Worm (Caenorhabditis elegans) whole organism, midembryonic: ENCODE measurements around the gene T10H4.13.

Experiments used
- T22C8.4 ChIP-seq: fragments of 200-800 bp; sonication (Bioruptor generic); IDR thresholded peaks from 2 replicates; pipeline ENCODE4 v1.3.6; 2022; ENCODE audit warnings: missing genetic modification characterization, missing compliant biosample characterization
- cog-1 ChIP-seq: sonication (generic microtip); optimal IDR thresholded peaks from 2 replicates; lab custom pipeline; 2016; ENCODE audit warnings: missing genetic modification characterization, missing compliant biosample characterization
- flt-1 ChIP-seq: fragments of 200-800 bp; sonication (Bioruptor generic); IDR thresholded peaks from 2 replicates; pipeline ENCODE4 v1.3.6; 2022; ENCODE audit warnings: missing genetic modification characterization, missing compliant biosample characterization
- klf-2 ChIP-seq: fragments of 200-800 bp; sonication (Bioruptor generic); conservative IDR thresholded peaks from 2 replicates; pipeline ENCODE4 v1.3.6; 2022; ENCODE audit warnings: missing genetic modification reagents, missing genetic modification characterization, missing compliant biosample characterization
- med-1 ChIP-seq: sonication (generic microtip); optimal IDR thresholded peaks from 2 replicates; lab custom pipeline; 2017; ENCODE audit warnings: missing genetic modification characterization, mild to moderate bottlenecking, missing compliant biosample characterization, antibody characterized with exemption, missing genetic modification reagents; ENCODE audit not compliant: insufficient read depth
- ref-1 ChIP-seq: fragments of 200-800 bp; sonication (Bioruptor generic); conservative IDR thresholded peaks from 2 replicates; pipeline ENCODE4 v1.3.6; 2022; ENCODE audit warnings: missing genetic modification reagents, missing genetic modification characterization, missing compliant biosample characterization
- tab-1 ChIP-seq: fragments of 200-800 bp; sonication (Bioruptor generic); IDR thresholded peaks from 2 replicates; pipeline ENCODE4 v1.3.6; 2022; ENCODE audit warnings: missing genetic modification characterization, missing compliant biosample characterization
- ztf-23 ChIP-seq: fragments of 200-800 bp; sonication (Bioruptor generic); IDR thresholded peaks from 2 replicates; pipeline ENCODE4 v1.3.6; 2022; ENCODE audit warnings: missing genetic modification reagents, missing genetic modification characterization, missing compliant biosample characterization
- ztf-29 ChIP-seq: fragments of 200-800 bp; sonication (Bioruptor generic); IDR thresholded peaks from 2 replicates; pipeline ENCODE4 v1.3.6; 2022; ENCODE audit warnings: missing genetic modification reagents, missing genetic modification characterization, missing compliant biosample characterization

T10H4.13 gene

DNA sequence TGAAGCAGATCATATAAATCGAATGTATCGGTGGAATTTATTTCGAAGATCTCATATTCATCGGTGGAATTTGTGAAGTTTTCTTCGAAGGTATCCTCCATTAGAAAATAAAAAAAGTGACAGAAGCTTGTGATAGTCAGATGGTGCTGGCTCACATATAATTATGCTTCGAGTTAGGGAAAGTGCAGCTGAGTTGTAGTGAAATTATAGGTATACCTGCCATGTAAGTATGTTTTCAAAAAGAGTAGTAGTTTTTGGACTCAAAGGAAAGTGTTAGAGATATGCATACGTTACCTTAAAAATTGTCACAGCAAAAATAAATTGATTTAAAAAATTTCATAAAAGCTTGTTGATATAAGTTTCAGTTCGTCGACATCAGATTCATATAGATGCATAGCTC lies 27.1 kb downstream of the T10H4.13 start, which contains the start of gene srw-11:
Gene srw-11, minus strand, starts transcription at position 101 of the 400 bp plus-strand sequence.
- TF ChIP-seq tab-1 (GFP tag; lab: Robert Waterston, UW) (no peak), cog-1 (tag; lab: Kevin White, UChicago) (no peak), ztf-23 (GFP tag; lab: Robert Waterston, UW) (no peak), ref-1 (GFP tag; lab: Robert Waterston, UW) (no peak), T22C8.4 (GFP tag; lab: Robert Waterston, UW) (no peak), klf-2 (GFP tag; lab: Robert Waterston, UW) (no peak), flt-1 (no peak), ztf-29 (no peak), med-1 (no peak)

- TF ChIP-seq flt-1 (no peak), T22C8.4 (GFP tag; lab: Robert Waterston, UW) (no peak), ref-1 (GFP tag; lab: Robert Waterston, UW) (no peak), klf-2 (GFP tag; lab: Robert Waterston, UW) (no peak), ztf-23 (GFP tag; lab: Robert Waterston, UW) (no peak), cog-1 (tag; lab: Kevin White, UChicago) (no peak), tab-1 (GFP tag; lab: Robert Waterston, UW) (no peak), ztf-29 (no peak), med-1 (no peak)
Observed at ce11 chrV:15238552-15238951, 28.8 kb downstream of the T10H4.13 start, which contains the start of gene srw-12. srw-12 (minus strand) TSS chrV:15238652.

DNA sequence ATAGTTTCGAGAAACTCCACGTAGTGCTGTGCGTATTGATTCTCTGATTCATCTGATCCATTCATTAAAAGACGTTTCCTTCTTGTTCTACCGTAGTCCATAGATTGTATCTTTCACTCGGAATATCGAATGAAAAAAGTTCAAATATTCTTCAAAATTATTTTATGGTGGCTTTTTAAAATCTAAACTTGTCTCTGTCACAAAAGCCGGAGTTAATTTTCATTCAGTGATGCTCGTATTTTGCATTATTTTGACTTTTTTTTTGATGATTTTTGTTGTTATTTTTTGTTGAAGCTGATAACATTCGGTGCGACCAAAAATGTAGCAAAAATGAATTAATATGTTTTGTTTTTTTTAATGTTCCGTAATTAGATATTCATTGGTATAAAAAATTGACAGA lies 31.6 kb downstream of the T10H4.13 start, which contains the start of gene nhr-164:
Gene nhr-164, minus strand, starts transcription at position 101 of the 400 bp plus-strand sequence.
- no peak for TF ChIP-seq T22C8.4 (GFP tag; lab: Robert Waterston, UW)
- TF ChIP-seq med-1: no peak

- TF ChIP-seq med-1: no peak
- TF ChIP-seq ztf-29: no peak
- no peak for TF ChIP-seq tab-1 (GFP tag; lab: Robert Waterston, UW)
- TF ChIP-seq cog-1 (tag; lab: Kevin White, UChicago): no peak
- no peak for TF ChIP-seq flt-1
- TF ChIP-seq ref-1 (GFP tag; lab: Robert Waterston, UW): no peak
- no peak for TF ChIP-seq klf-2 (GFP tag; lab: Robert Waterston, UW)
Observed at ce11 chrV:15232200-15232599, 35.1 kb downstream of the T10H4.13 start, which contains the start of gene srw-13. srw-13 (plus strand) TSS chrV:15232500.

ce11 chrV:15230243-15230642 lies 37.1 kb downstream of the T10H4.13 start, which contains the start of gene srw-15:
srw-15 (plus strand) TSS chrV:15230543.
- no peak for TF ChIP-seq ztf-23 (GFP tag; lab: Robert Waterston, UW)
- no peak for TF ChIP-seq ref-1 (GFP tag; lab: Robert Waterston, UW)
- TF ChIP-seq ztf-29: no peak
- TF ChIP-seq T22C8.4 (GFP tag; lab: Robert Waterston, UW): no peak
- TF ChIP-seq cog-1 (tag; lab: Kevin White, UChicago): no peak
- TF ChIP-seq med-1: no peak
- TF ChIP-seq klf-2 (GFP tag; lab: Robert Waterston, UW): no peak
- no peak for TF ChIP-seq tab-1 (GFP tag; lab: Robert Waterston, UW)
- TF ChIP-seq flt-1: no peak

DNA sequence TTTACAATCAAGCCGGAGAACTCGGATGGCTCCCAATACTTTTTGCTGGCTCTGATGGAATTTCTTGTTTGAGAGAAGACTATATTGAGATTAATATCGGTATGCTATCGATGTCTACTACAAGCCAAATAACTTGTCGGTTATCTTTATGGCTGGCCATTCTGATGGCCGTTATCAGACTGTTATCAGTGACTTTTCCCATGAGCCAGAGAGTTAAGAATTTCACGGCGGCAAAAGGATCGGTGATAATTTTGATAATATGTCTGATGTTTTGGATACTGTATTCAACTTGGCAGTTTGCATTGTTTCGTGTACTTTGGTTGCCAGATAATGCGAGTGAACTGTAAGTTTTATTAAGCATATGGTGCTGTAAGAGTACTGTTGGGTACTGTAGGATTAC lies 41.1 kb downstream of the T10H4.13 start:
- TF ChIP-seq klf-2 (GFP tag; lab: Robert Waterston, UW): no peak
- no peak for TF ChIP-seq ref-1 (GFP tag; lab: Robert Waterston, UW)
- no peak for TF ChIP-seq ztf-29
- no peak for TF ChIP-seq med-1
- TF ChIP-seq T22C8.4 (GFP tag; lab: Robert Waterston, UW): no peak
- TF ChIP-seq flt-1: no peak

DNA sequence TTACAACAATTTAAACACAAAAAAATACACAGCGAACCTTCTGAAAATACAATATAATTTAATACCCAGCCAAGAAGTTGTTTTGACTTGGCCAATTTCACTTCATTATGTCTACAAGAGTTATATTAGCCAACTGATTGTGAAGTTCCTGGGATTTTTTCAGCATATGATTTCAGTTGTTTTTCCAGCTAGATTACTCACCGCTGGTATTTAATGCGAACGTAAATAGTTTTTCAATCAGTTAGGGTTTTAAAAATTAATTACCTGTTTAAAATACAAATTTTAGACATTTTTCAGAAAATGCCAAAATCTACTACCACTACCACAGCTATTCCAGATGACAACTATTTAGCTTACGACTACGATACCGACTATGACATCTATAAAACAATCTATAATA lies 41.7 kb downstream of the T10H4.13 start, which contains the start of gene srw-14:
Gene srw-14, plus strand, starts transcription at position 301 of the 400 bp plus-strand sequence.
- no peak for TF ChIP-seq T22C8.4 (GFP tag; lab: Robert Waterston, UW)
- TF ChIP-seq cog-1 (tag; lab: Kevin White, UChicago): no peak
- no peak for TF ChIP-seq med-1
- no peak for TF ChIP-seq tab-1 (GFP tag; lab: Robert Waterston, UW)
- TF ChIP-seq ztf-23 (GFP tag; lab: Robert Waterston, UW): no peak
- no peak for TF ChIP-seq ztf-29

- TF ChIP-seq klf-2 (GFP tag; lab: Robert Waterston, UW) (no peak), med-1 (no peak), T22C8.4 (GFP tag; lab: Robert Waterston, UW) (no peak), flt-1 (no peak), ztf-29 (no peak), ztf-23 (GFP tag; lab: Robert Waterston, UW) (no peak), cog-1 (tag; lab: Kevin White, UChicago) (no peak), ref-1 (GFP tag; lab: Robert Waterston, UW) (no peak), tab-1 (GFP tag; lab: Robert Waterston, UW) (no peak)
Observed at ce11 chrV:15223668-15224067, 43.6 kb downstream of the T10H4.13 start, which contains the start of gene srw-24. srw-24 (plus strand) TSS chrV:15223968.

DNA sequence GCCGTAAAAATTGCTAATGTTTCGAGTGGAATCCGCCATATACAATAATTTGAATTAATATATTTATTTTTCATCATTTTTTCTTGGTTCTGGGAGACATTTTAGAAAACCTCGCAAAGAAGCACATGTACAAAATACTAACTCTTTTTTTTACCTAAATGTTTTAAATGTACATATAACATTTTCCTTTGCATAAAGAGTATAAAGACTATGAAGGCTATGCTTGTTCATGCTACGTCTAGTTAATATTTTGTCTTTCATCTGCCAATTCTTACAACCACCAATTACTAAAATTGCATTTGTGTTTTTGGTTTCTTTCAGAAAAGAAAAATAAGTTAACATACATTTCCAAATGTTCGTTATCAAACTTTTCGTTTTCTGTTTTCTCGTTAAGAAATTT lies 46.0 kb downstream of the T10H4.13 start, which contains the start of gene irld-25:
Gene irld-25, plus strand, starts transcription at position 301 of the 400 bp plus-strand sequence.
- no peak for TF ChIP-seq tab-1 (GFP tag; lab: Robert Waterston, UW)
- TF ChIP-seq ref-1 (GFP tag; lab: Robert Waterston, UW): no peak
- TF ChIP-seq ztf-29: no peak
- no peak for TF ChIP-seq flt-1
- TF ChIP-seq T22C8.4 (GFP tag; lab: Robert Waterston, UW): no peak
- TF ChIP-seq klf-2 (GFP tag; lab: Robert Waterston, UW): no peak
- no peak for TF ChIP-seq med-1
- no peak for TF ChIP-seq cog-1 (tag; lab: Kevin White, UChicago)
- no peak for TF ChIP-seq ztf-23 (GFP tag; lab: Robert Waterston, UW)

DNA sequence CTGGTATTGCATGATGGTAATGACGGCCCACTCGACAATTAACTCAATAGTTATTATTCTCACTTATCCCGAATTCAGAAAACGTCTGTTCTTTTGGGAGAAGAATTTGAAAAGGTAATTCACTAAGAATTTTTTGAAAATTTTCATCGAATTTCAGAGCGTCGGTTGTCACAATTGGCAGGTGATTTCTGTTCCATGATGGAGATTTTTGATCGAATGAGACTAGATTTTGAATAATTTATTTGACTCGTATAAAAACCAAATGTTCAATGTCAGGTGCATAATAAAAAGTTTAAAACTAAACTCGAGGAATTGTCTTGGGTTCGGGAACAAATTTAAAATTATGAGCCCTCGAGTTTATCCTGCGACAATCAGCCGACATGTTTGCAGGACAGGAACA lies 50.6 kb downstream of the T10H4.13 start, which contains the start of gene sri-25:
Gene sri-25, plus strand, starts transcription at position 301 of the 400 bp plus-strand sequence.
- TF ChIP-seq ref-1 (GFP tag; lab: Robert Waterston, UW) (no peak), ztf-23 (GFP tag; lab: Robert Waterston, UW) (no peak), med-1 (no peak), flt-1 (no peak), ztf-29 (no peak)
